Fruit fly (Drosophila melanogaster) Kc167 (cell line): ENCODE measurements around the gene lectin-21Ca.

Experiments used
- Myc ChIP-seq: fragments of >200 bp; optimal IDR thresholded peaks from 2 replicates; lab custom pipeline; 2017; ENCODE audit warnings: missing external identifiers
- Sin3A ChIP-seq: fragments of >200 bp; optimal IDR thresholded peaks from 2 replicates; lab custom pipeline; 2018; ENCODE audit warnings: missing external identifiers
- h ChIP-seq: fragments of >200 bp; optimal IDR thresholded peaks from 3 replicates; lab custom pipeline; 2018; ENCODE audit warnings: missing external identifiers
- insv ChIP-seq: fragments of >200 bp; optimal IDR thresholded peaks from 3 replicates; lab custom pipeline; 2018; ENCODE audit warnings: missing external identifiers
- psq ChIP-seq: fragments of >200 bp; optimal IDR thresholded peaks from 2 replicates; lab custom pipeline; 2017; ENCODE audit warnings: missing external identifiers
- ttk ChIP-seq: sonication (Bioruptor generic); optimal IDR thresholded peaks from 2 replicates; lab custom pipeline; 2017; ENCODE audit warnings: missing external identifiers

Gene lectin-21Ca

dm6 chr2L:624317-624716 lies at the start of gene lectin-21Ca:
TSS of gene lectin-21Ca (plus strand) at chr2L:624617.
- TF ChIP-seq insv (lab: Kevin White, UChicago) = no peak
- TF ChIP-seq psq = no peak
- TF ChIP-seq ttk (lab: Kevin White, UChicago) = no peak
- no peak for TF ChIP-seq h (lab: Kevin White, UChicago)
- TF ChIP-seq Sin3A (lab: Kevin White, UChicago) = no peak
- no peak for TF ChIP-seq Myc

dm6 chr2L:576559-577184 lies 47.7 kb upstream of the lectin-21Ca start, which contains the start of gene Ptth:
TSS of gene Ptth (minus strand) at chr2L:576896.
- no peak for TF ChIP-seq Sin3A (lab: Kevin White, UChicago)
- no peak for TF ChIP-seq ttk (lab: Kevin White, UChicago)
- TF ChIP-seq psq = no peak
- no peak for TF ChIP-seq Myc
- no peak for TF ChIP-seq h (lab: Kevin White, UChicago)
- TF ChIP-seq insv (lab: Kevin White, UChicago) = no peak

DNA sequence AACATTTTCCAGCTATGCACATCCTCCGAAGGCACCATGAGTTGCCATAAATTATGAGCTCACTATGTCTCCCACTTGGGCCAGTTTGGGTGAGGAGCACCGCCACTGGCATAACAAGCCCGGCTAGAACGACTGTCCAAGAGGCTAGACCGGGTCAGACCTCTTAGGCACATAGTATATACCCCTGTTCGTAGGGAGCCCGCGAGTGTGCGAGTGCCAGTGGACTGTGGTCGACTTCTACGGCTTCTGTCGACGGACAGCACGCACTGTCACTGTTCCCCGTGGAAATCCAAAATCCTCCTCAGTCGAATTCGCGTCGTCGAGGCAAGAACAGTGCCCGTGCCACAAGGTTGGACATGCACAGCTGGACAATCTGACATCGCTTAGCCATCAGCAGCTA lies 47.2 kb upstream of the lectin-21Ca start, which contains the start of gene Pph13:
Gene Pph13 (plus strand): TSS at position 301 of the 400 bp plus-strand sequence.
- TF ChIP-seq insv (lab: Kevin White, UChicago) = no peak
- TF ChIP-seq Myc = no peak
- no peak for TF ChIP-seq Sin3A (lab: Kevin White, UChicago)
- TF ChIP-seq h (lab: Kevin White, UChicago) = no peak
- no peak for TF ChIP-seq psq
- TF ChIP-seq ttk (lab: Kevin White, UChicago) = no peak

DNA sequence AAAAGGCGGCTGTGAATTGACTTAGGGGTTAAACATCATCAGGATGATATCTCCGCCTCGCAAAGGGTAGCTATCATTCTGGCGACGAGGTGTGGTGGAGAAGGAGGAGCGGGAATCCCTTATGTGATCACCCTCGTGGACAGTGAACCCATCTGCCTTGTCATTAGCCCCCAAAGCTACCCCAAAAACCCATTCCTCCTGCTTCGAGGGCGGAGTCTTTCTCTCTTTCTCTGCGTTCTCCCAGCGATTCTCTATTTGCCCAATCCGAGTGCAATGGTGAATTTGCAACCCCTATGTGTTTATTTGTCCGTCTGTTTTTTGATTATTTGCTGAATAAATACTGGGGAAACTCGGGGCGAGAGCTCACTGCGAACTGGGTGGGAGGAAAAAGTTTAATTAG lies 39.1 kb upstream of the lectin-21Ca start:
- no peak for TF ChIP-seq ttk (lab: Kevin White, UChicago)
- no peak for TF ChIP-seq psq
- no peak for TF ChIP-seq h (lab: Kevin White, UChicago)
- TF ChIP-seq Myc = no peak
- no peak for TF ChIP-seq Sin3A (lab: Kevin White, UChicago)
- TF ChIP-seq insv (lab: Kevin White, UChicago) = no peak

DNA sequence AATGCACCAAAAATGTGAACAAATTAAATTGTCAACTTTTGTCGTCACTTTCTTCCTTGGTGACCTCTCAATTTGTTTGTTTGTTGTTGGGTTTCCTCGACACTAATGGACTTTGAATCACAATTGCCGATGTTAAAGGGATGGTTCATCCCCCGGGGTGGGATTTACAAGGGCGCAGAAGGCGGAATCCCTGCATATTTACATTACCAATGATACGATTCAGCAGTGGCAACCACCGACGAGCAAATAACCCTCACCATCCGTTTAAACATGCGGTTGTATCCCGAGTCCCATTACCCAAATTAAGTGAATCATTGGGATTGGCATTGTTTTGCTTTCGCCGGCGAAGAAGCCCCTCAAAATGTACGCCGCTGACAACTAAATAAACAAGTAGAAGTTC lies 32.9 kb upstream of the lectin-21Ca start:
- TF ChIP-seq h (lab: Kevin White, UChicago) = no peak
- no peak for TF ChIP-seq Myc
- TF ChIP-seq ttk (lab: Kevin White, UChicago) = no peak
- no peak for TF ChIP-seq psq
- no peak for TF ChIP-seq Sin3A (lab: Kevin White, UChicago)
- TF ChIP-seq insv (lab: Kevin White, UChicago) = no peak

dm6 chr2L:594048-594447 lies 30.4 kb upstream of the lectin-21Ca start:
- TF ChIP-seq Myc (no peak), h (lab: Kevin White, UChicago) (no peak), insv (lab: Kevin White, UChicago) (no peak), psq (no peak), Sin3A (lab: Kevin White, UChicago) (no peak), ttk (lab: Kevin White, UChicago) (no peak)

DNA sequence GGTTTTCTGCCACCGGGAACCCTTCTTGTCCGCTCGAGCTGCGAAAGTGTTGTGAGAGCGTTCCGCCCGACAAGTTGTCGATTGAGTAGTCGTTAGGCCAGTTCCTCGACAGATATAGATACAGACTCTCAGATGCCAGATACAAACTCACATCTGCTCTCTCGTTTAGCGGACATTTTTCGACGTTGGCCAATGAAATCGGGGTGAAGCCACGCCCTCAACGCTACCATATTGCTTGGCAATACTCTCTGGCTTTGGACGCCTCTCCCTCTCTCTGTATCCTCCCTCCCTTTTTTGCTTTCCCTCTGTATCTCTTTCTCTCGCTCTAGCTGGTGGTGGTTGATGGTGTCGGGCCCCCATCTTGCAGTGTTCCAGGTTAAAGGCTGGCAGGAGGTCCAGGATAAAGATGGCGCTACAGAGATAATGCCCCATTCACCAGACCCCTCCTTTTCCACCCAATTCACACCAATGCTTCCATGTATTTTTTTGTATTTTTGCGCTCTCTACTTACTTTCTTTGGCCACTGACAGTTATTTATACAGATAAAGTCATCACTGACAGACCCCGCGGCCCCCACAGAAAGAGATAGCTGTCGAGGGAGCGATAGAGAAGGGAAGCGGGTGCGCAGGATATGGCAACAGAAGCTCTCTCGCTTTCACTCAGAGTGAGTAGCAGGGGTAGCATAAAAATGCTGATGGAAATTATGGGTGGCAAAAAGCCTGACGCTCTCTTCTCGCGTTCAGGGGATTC lies 29.6 kb upstream of the lectin-21Ca start, which contains the start of gene Gsc:
Gene Gsc (minus strand): TSS at position 51 of the 750 bp plus-strand sequence.
- TF ChIP-seq h (lab: Kevin White, UChicago) (no peak), psq (no peak), Myc (no peak), ttk (lab: Kevin White, UChicago) (no peak), insv (lab: Kevin White, UChicago) (no peak), Sin3A (lab: Kevin White, UChicago) (no peak)

DNA sequence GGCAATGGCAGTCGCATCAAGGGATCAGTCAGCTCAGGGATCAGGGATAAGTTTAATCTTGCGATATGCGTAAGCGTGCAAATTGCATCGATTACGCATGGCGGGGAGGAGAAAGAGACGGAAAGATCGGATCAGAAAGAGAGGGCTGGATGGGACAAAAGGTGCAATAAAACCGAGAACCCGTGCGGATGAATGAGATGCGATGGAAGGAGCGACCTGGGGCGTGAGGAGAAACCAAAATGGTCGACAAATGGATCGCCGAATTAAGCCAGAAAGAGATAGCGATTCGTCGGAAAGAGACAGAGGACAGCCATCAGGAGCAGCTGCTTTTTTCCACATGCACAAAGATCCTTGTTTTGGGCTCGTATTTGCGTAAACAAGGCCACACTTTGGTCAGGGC lies 26.6 kb upstream of the lectin-21Ca start:
- TF ChIP-seq Sin3A (lab: Kevin White, UChicago) (no peak), insv (lab: Kevin White, UChicago) (no peak), psq (no peak), h (lab: Kevin White, UChicago) (no peak), ttk (lab: Kevin White, UChicago) (no peak), Myc (no peak)

DNA sequence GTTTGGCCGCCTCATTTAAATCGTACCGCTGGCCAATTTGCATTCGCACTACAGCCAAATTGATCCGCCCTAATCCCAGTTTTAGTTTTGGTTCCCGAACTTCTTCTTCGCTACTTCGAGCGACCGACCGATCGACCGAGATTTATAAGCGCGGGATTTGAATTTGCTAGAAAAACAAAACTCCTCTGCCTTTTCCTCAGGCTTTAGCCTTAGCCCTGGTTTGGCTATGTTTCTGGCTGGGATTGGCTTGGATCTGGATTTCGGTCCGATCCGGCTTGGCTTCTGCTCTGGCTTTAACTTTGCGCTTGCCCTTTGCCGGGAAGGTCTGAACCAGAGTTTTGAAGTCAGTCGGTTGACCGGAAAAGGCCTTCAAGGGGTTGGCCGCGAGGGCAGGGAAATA lies 22.6 kb upstream of the lectin-21Ca start:
- no peak for TF ChIP-seq Myc
- no peak for TF ChIP-seq psq
- no peak for TF ChIP-seq h (lab: Kevin White, UChicago)
- TF ChIP-seq insv (lab: Kevin White, UChicago) = no peak
- no peak for TF ChIP-seq ttk (lab: Kevin White, UChicago)
- TF ChIP-seq Sin3A (lab: Kevin White, UChicago) = no peak

DNA sequence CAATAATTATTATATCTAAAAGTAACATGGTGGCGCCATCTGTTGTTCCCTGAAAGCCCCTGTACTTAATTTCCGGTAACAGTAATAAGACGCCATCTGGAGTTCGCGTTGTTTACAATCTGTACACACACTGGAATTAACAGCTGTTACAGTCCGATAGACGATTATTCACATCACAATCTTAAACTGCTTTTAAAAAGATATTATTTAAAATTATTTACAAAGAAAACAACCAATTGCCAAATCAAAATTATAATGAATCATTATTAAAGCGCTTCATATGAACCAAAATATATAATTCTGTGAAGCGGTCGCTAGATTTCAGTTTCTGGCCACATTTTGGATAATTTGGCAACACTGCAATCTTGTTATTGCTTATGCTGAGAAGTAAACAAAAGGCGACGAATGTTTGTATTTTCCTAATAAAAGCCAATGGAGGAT lies 22.0 kb upstream of the lectin-21Ca start, which contains the start of gene CG13689:
Gene CG13689 (plus strand): TSS at position 375 of the 441 bp plus-strand sequence.
- TF ChIP-seq ttk (lab: Kevin White, UChicago) = no peak
- TF ChIP-seq insv (lab: Kevin White, UChicago) = no peak

- TF ChIP-seq h (lab: Kevin White, UChicago) = no peak
- no peak for TF ChIP-seq Myc
- TF ChIP-seq Sin3A (lab: Kevin White, UChicago) = no peak
- TF ChIP-seq insv (lab: Kevin White, UChicago) = no peak
- TF ChIP-seq psq = no peak
- no peak for TF ChIP-seq ttk (lab: Kevin White, UChicago)
Observed at dm6 chr2L:604060-604459, 20.4 kb upstream of the lectin-21Ca start.

DNA sequence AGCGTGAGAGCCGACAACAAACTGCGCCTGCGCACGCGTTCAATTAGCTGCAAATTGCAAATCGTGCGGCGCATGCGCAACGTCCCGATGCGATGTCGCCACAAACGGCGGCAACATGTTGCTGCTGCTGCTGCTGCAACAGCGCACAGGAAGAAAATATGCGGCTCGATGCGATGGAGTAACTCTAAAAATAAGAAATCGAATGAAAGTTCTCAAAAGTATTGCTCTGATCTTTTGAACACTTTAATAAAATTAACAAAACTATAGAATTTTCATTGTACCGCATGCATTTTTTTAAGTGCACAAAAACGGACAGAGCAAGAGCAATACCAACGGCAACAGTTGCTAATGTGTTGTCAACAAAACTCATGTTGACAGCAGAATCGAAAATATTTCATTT lies 18.3 kb upstream of the lectin-21Ca start:
- TF ChIP-seq h (lab: Kevin White, UChicago) (no peak), psq (no peak), ttk (lab: Kevin White, UChicago) (no peak), Myc (no peak), Sin3A (lab: Kevin White, UChicago) (no peak), insv (lab: Kevin White, UChicago) (no peak)
